Worm (Caenorhabditis elegans): ENCODE measurements around the gene unc-116.

DNA sequence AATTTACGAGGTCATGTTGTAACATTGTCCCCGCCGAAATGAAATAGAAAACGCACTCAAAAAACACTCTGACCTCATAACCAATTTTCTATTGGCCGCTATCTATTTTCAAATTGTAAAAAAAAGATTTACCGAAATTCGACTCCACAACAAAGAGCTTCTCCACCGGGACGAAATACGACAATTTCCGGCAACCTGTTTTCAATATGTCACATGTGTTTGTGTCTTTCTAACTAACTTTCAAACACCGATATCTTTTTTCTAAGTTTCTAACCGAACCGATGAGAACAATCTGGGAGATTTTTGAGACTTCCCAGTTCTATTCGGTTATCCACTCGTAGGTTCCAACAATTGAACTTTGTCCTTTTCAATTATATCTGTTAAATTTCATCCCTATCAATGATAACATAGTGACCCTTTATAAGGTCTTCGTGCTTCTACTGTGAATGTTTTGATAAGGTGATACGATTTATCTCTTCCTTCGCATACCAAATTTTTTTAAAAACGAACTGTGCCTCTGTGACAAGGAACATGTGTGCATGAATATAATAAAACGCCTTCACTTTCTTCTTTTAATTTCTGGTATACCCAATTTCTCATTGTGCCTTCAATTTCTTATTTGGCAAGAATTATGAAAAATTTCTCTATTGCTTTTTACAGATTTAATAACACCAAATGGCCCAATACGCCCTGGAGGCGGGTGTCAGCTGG lies 16.8 kb upstream of the unc-116 start, which contains the start of gene lmbr-1:
- TF ChIP-seq ces-1 (GFP tag; optimal IDR thresholded peaks at IDR 0.05), result no peak
- TF ChIP-seq unc-62 (GFP tag; optimal IDR thresholded peaks at IDR 0.05), result no peak
- no peak for TF ChIP-seq elt-1 (tag; optimal IDR thresholded peaks at IDR 0.05; ENCODE audit: borderline replicate concordance, insufficient read depth)
- no peak for TF ChIP-seq ceh-39 (tag; optimal IDR thresholded peaks at IDR 0.05)
- TF ChIP-seq nhr-237 (tag; optimal IDR thresholded peaks at IDR 0.05), result no peak
- no peak for TF ChIP-seq lin-13 (tag; optimal IDR thresholded peaks at IDR 0.05)

Data from whole organism, mixed stage, embryonic.